Fruit fly (Drosophila melanogaster) whole organism, embryonic: ENCODE data around the gene CG31542.
A peak's percentile ranks its signal among the peaks of the same experiment; 100 is the strongest.

ENCODE experiments used
- Abd-B ChIP-seq: fragments of 200-800 bp; sonication (Bioruptor generic); optimal IDR thresholded peaks from 2 replicates; lab custom pipeline; 2018; ENCODE audit warnings: missing biosample characterization, mild to moderate bottlenecking, missing genetic modification characterization, moderate library complexity
- Bgb ChIP-seq: fragments of 200-800 bp; sonication (Bioruptor generic); IDR thresholded peaks from 2 replicates; pipeline ENCODE4 v1.3.6; 2022; ENCODE audit warnings: missing biosample characterization, missing genetic modification characterization; ENCODE audit not compliant: partially characterized antibody
- CG11398 ChIP-seq: fragments of 200-800 bp; sonication (Bioruptor generic); optimal IDR thresholded peaks from 2 replicates; lab custom pipeline; 2016; ENCODE audit warnings: missing biosample characterization, missing genetic modification characterization
- CG12659 ChIP-seq: fragments of 200-800 bp; sonication (Bioruptor generic); optimal IDR thresholded peaks from 3 replicates; lab custom pipeline; 2017; ENCODE audit warnings: mild to moderate bottlenecking, missing biosample characterization, missing genetic modification reagents, missing genetic modification characterization
- CG15011 ChIP-seq: fragments of 200-800 bp; sonication (Bioruptor generic); optimal IDR thresholded peaks from 3 replicates; lab custom pipeline; 2018; ENCODE audit warnings: missing biosample characterization, mild to moderate bottlenecking, missing genetic modification characterization
- CG18599 ChIP-seq: fragments of 200-800 bp; sonication (Bioruptor generic); optimal IDR thresholded peaks from 3 replicates; lab custom pipeline; 2017; ENCODE audit warnings: missing biosample characterization, missing genetic modification characterization, mild to moderate bottlenecking, moderate library complexity, missing genetic modification reagents
- CG30431 ChIP-seq: fragments of 200-800 bp; sonication (Bioruptor generic); optimal IDR thresholded peaks from 2 replicates; lab custom pipeline; 2017; ENCODE audit warnings: missing biosample characterization, missing genetic modification characterization
- CG34422 ChIP-seq: fragments of 200-800 bp; sonication (Bioruptor generic); IDR thresholded peaks from 3 replicates; pipeline ENCODE4 v1.3.6; 2022; ENCODE audit warnings: missing biosample characterization, missing genetic modification characterization
- CG3838 ChIP-seq: fragments of 200-800 bp; sonication (Bioruptor generic); optimal IDR thresholded peaks from 3 replicates; lab custom pipeline; 2016; ENCODE audit warnings: missing biosample characterization, missing genetic modification characterization
- CG4328 ChIP-seq: fragments of 200-800 bp; sonication (Bioruptor generic); optimal IDR thresholded peaks from 3 replicates; lab custom pipeline; 2017; ENCODE audit warnings: missing biosample characterization, missing genetic modification reagents, missing genetic modification characterization
- CG6791 ChIP-seq: fragments of 200-800 bp; sonication (Bioruptor generic); IDR thresholded peaks from 3 replicates; pipeline ENCODE4 v1.3.6; 2022; ENCODE audit warnings: missing biosample characterization, missing genetic modification characterization; ENCODE audit not compliant: partially characterized antibody
- CG7556 ChIP-seq: fragments of 200-800 bp; sonication (Bioruptor generic); optimal IDR thresholded peaks from 2 replicates; lab custom pipeline; 2017; ENCODE audit warnings: missing biosample characterization, mild to moderate bottlenecking, missing genetic modification characterization
- CG8290 ChIP-seq, 3 experiments: fragments of 200-800 bp; sonication (Bioruptor generic); optimal IDR thresholded peaks; 2 replicates each; lab custom pipeline; 2016 to 2019; ENCODE audit warnings: missing biosample characterization in 3 of 3, missing genetic modification characterization in 3 of 3, mild to moderate bottlenecking in 2 of 3, moderate library complexity in 1 of 3
- CG9215 ChIP-seq: fragments of 200-800 bp; sonication (Bioruptor generic); IDR thresholded peaks from 2 replicates; pipeline ENCODE4 v1.3.6; 2022; ENCODE audit warnings: missing biosample characterization, missing genetic modification characterization
- CG9876 ChIP-seq: fragments of 200-800 bp; sonication (Bioruptor generic); optimal IDR thresholded peaks from 2 replicates; lab custom pipeline; 2016; ENCODE audit warnings: missing biosample characterization, missing genetic modification characterization
- Chrac-16 ChIP-seq: fragments of 200-800 bp; sonication (Bioruptor generic); optimal IDR thresholded peaks from 3 replicates; lab custom pipeline; 2016; ENCODE audit warnings: missing biosample characterization, missing genetic modification characterization
- D19A ChIP-seq: fragments of 200-800 bp; optimal IDR thresholded peaks from 3 replicates; lab custom pipeline; 2019; ENCODE audit warnings: missing biosample characterization, mild to moderate bottlenecking, missing genetic modification characterization, moderate library complexity
- Dip3 ChIP-seq: fragments of 200-800 bp; sonication (Bioruptor generic); optimal IDR thresholded peaks from 3 replicates; lab custom pipeline; 2016; ENCODE audit warnings: missing biosample characterization, missing genetic modification characterization
- HLHmδ ChIP-seq: fragments of 200-800 bp; sonication (Bioruptor generic); optimal IDR thresholded peaks from 2 replicates; lab custom pipeline; 2018; ENCODE audit warnings: missing biosample characterization, mild to moderate bottlenecking, missing genetic modification characterization, moderate library complexity
- HmgZ ChIP-seq: fragments of 200-800 bp; sonication (Bioruptor generic); optimal IDR thresholded peaks from 2 replicates; lab custom pipeline; 2018; ENCODE audit warnings: missing biosample characterization, mild to moderate bottlenecking, missing genetic modification characterization
- Jarid2 ChIP-seq: fragments of 200-800 bp; sonication (Bioruptor generic); optimal IDR thresholded peaks from 3 replicates; lab custom pipeline; 2017; ENCODE audit warnings: mild to moderate bottlenecking, missing biosample characterization, missing genetic modification reagents, missing genetic modification characterization
- MESR4 ChIP-seq: fragments of 200-800 bp; sonication (Bioruptor generic); optimal IDR thresholded peaks from 2 replicates; lab custom pipeline; 2018; ENCODE audit warnings: missing biosample characterization, mild to moderate bottlenecking, missing genetic modification characterization, moderate library complexity
- MTF-1 ChIP-seq: fragments of 200-800 bp; sonication (Bioruptor generic); optimal IDR thresholded peaks from 2 replicates; lab custom pipeline; 2018; ENCODE audit warnings: missing biosample characterization, mild to moderate bottlenecking, missing genetic modification characterization, borderline replicate concordance
- Rx ChIP-seq: fragments of 200-800 bp; sonication (Bioruptor generic); IDR thresholded peaks from 2 replicates; pipeline ENCODE4 v1.3.6; 2022; ENCODE audit warnings: missing biosample characterization, missing genetic modification characterization
- YL-1 ChIP-seq: fragments of 200-800 bp; sonication (Bioruptor generic); optimal IDR thresholded peaks from 3 replicates; lab custom pipeline; 2017; ENCODE audit warnings: missing biosample characterization, mild to moderate bottlenecking, missing genetic modification characterization
- cas ChIP-seq: fragments of 200-800 bp; sonication (Bioruptor generic); IDR thresholded peaks from 2 replicates; pipeline ENCODE4 v1.3.6; 2022; ENCODE audit warnings: missing biosample characterization, missing genetic modification characterization
- caup ChIP-seq: fragments of 200-800 bp; sonication (Bioruptor generic); optimal IDR thresholded peaks from 3 replicates; lab custom pipeline; 2017; ENCODE audit warnings: missing biosample characterization, mild to moderate bottlenecking, missing genetic modification characterization, moderate library complexity; ENCODE audit not compliant: severe bottlenecking
- cg ChIP-seq: fragments of 200-800 bp; sonication (Bioruptor generic); optimal IDR thresholded peaks from 3 replicates; lab custom pipeline; 2019; ENCODE audit warnings: missing biosample characterization, mild to moderate bottlenecking, missing genetic modification characterization, moderate library complexity
- chif ChIP-seq, 2 experiments: fragments of 200-800 bp; sonication (Bioruptor generic); optimal IDR thresholded peaks; 3 replicates each; lab custom pipeline; 2016; ENCODE audit warnings: missing biosample characterization in 2 of 2, missing genetic modification characterization in 2 of 2
- chm ChIP-seq: fragments of 200-800 bp; sonication (Bioruptor generic); IDR thresholded peaks from 2 replicates; pipeline ENCODE4 v1.3.6; 2022; ENCODE audit warnings: missing biosample characterization, missing genetic modification characterization
- crol ChIP-seq: fragments of 200-800 bp; sonication (Bioruptor generic); IDR thresholded peaks from 2 replicates; pipeline ENCODE4 v1.3.6; 2022; ENCODE audit warnings: missing biosample characterization, missing genetic modification characterization
- danr ChIP-seq: fragments of 200-800 bp; sonication (Bioruptor generic); IDR thresholded peaks from 2 replicates; pipeline ENCODE4 v1.3.6; 2022; ENCODE audit warnings: missing biosample characterization, missing genetic modification characterization
- dysf ChIP-seq: fragments of 200-800 bp; sonication (Bioruptor generic); IDR thresholded peaks from 3 replicates; pipeline ENCODE4 v1.3.6; 2022; ENCODE audit warnings: missing biosample characterization, missing genetic modification characterization
- gcm ChIP-seq: fragments of 200-800 bp; sonication (Bioruptor generic); optimal IDR thresholded peaks from 2 replicates; lab custom pipeline; 2019; ENCODE audit warnings: missing biosample characterization, mild to moderate bottlenecking, missing genetic modification characterization, moderate library complexity
- gro ChIP-seq: fragments of 200-800 bp; sonication (Bioruptor generic); optimal IDR thresholded peaks from 2 replicates; lab custom pipeline; 2016; ENCODE audit warnings: missing biosample characterization, missing genetic modification characterization
- gsb ChIP-seq: fragments of 200-800 bp; sonication (Bioruptor generic); IDR thresholded peaks from 2 replicates; pipeline ENCODE4 v1.3.6; 2022; ENCODE audit warnings: missing biosample characterization, missing genetic modification characterization
- hbn ChIP-seq: fragments of 200-800 bp; sonication (Bioruptor generic); IDR thresholded peaks from 2 replicates; pipeline ENCODE4 v1.3.6; 2022; ENCODE audit warnings: missing biosample characterization, missing genetic modification characterization; ENCODE audit not compliant: partially characterized antibody
- lab ChIP-seq: fragments of 200-800 bp; sonication (Bioruptor generic); optimal IDR thresholded peaks from 3 replicates; lab custom pipeline; 2017; ENCODE audit warnings: missing biosample characterization, missing genetic modification characterization, mild to moderate bottlenecking, moderate library complexity, missing genetic modification reagents
- oc ChIP-seq: fragments of 200-800 bp; sonication (Bioruptor generic); optimal IDR thresholded peaks from 2 replicates; lab custom pipeline; 2018; ENCODE audit warnings: missing biosample characterization, mild to moderate bottlenecking, missing genetic modification characterization, moderate library complexity
- org-1 ChIP-seq: fragments of 200-800 bp; sonication (Bioruptor generic); optimal IDR thresholded peaks from 2 replicates; lab custom pipeline; 2017; ENCODE audit warnings: missing biosample characterization, missing genetic modification characterization
- pan ChIP-seq, 4 experiments: fragments of >200 bp in 3 of 4; fragments of 200-800 bp in 1 of 4; sonication (Bioruptor generic) in 1 of 4; optimal IDR thresholded peaks in 3 of 4; IDR thresholded peaks in 1 of 4; 2 replicates each; pipeline versions ENCODE4 v1.3.6 to Lab custom; 2017 to 2022; ENCODE audit warnings: missing biosample characterization in 2 of 4, missing genetic modification characterization in 2 of 4, mixed read lengths in 1 of 4
- ranshi ChIP-seq: fragments of 200-800 bp; sonication (Bioruptor generic); IDR thresholded peaks from 2 replicates; pipeline ENCODE4 v1.3.6; 2022; ENCODE audit warnings: missing biosample characterization, missing genetic modification characterization
- sd ChIP-seq: fragments of 200-800 bp; sonication (Bioruptor generic); optimal IDR thresholded peaks from 3 replicates; lab custom pipeline; 2018; ENCODE audit warnings: missing biosample characterization, mild to moderate bottlenecking, missing genetic modification characterization, moderate library complexity
- sens ChIP-seq: fragments of 200-800 bp; sonication (Bioruptor generic); peaks from one replicate; lab custom pipeline; 2016; ENCODE audit warnings: missing biosample characterization, missing genetic modification characterization
- slou ChIP-seq: fragments of 200-800 bp; sonication (Bioruptor generic); optimal IDR thresholded peaks from 3 replicates; lab custom pipeline; 2016; ENCODE audit warnings: missing biosample characterization, missing genetic modification characterization
- sqz ChIP-seq: fragments of 200-800 bp; sonication (Bioruptor generic); optimal IDR thresholded peaks from 3 replicates; lab custom pipeline; 2018; ENCODE audit warnings: missing biosample characterization, mild to moderate bottlenecking, missing genetic modification characterization
- yki ChIP-seq: fragments of >200 bp; optimal IDR thresholded peaks from 3 replicates; lab custom pipeline; 2018
- zen2 ChIP-seq: fragments of 200-800 bp; sonication (Bioruptor generic); IDR thresholded peaks from 3 replicates; pipeline ENCODE4 v1.3.6; 2022; ENCODE audit warnings: missing biosample characterization, missing genetic modification characterization; ENCODE audit not compliant: partially characterized antibody

The CG31542 gene

dm6 chr3R:5367512-5368169, 1.7 kb upstream of the CG31542 start (continued):
- 0 out of 3 replicates have a peak, but pooled peaks have one; percentile 12 for TF ChIP-seq dysf (GFP tag; lab: Robert Waterston, UW)
- no peak for TF ChIP-seq CG3838 (GFP tag; lab: Kevin White, UChicago)
- TF ChIP-seq CG34422 (GFP tag; lab: Robert Waterston, UW) = peak; percentile 74; the same call in 2 of the 3 replicates
- TF ChIP-seq CG11398 = no peak
- peak; percentile 86 for TF ChIP-seq HLHmδ (GFP tag; lab: Kevin White, UChicago)
- peak; percentile 0 for TF ChIP-seq HmgZ (tag; lab: Kevin White, UChicago)
- TF ChIP-seq oc (tag; lab: Kevin White, UChicago) = no peak
- peak; percentile 13 for TF ChIP-seq sqz (GFP tag; lab: Kevin White, UChicago)
- no peak for TF ChIP-seq gsb (GFP tag; lab: Robert Waterston, UW)
- no peak for TF ChIP-seq MESR4 (GFP tag; lab: Kevin White, UChicago)
- no peak for TF ChIP-seq Abd-B
- TF ChIP-seq pan (optimal IDR thresholded peaks at IDR 0.05; lab: Kevin White, UChicago) = no peak
- peak in 1 of 2 experiments; percentile 15 for TF ChIP-seq pan (GFP tag; optimal IDR thresholded peaks at IDR 0.05 in 1 of 2, IDR thresholded peaks at IDR 0.05 in 1 of 2)
- TF ChIP-seq CG30431 = no peak
- TF ChIP-seq yki (lab: Kevin White, UChicago) = no peak
- TF ChIP-seq Chrac-16 (GFP tag; lab: Kevin White, UChicago) = no peak
- no peak for TF ChIP-seq Rx
- no peak for TF ChIP-seq Jarid2
- no peak for TF ChIP-seq CG15011 (GFP tag; lab: Kevin White, UChicago)
- TF ChIP-seq CG8290 (GFP tag; optimal IDR thresholded peaks at IDR 0.05; lab: Kevin White, UChicago) = no peak
- peak in 1 of 2 experiments; percentile 82 for TF ChIP-seq CG8290 (tag; optimal IDR thresholded peaks at IDR 0.05; lab: Kevin White, UChicago)
- peak; percentile 66 for TF ChIP-seq chm (GFP tag; lab: Robert Waterston, UW)
- peak; percentile 52; the same call in 2 of the 3 replicates for TF ChIP-seq zen2 (GFP tag; lab: Robert Waterston, UW)
- TF ChIP-seq CG4328 = peak; percentile 53
- peak; percentile 37 for TF ChIP-seq CG18599
- TF ChIP-seq D19A (tag; lab: Kevin White, UChicago) = peak; percentile 22
- no peak for TF ChIP-seq CG9876
- no peak for TF ChIP-seq slou (GFP tag; lab: Kevin White, UChicago)
- TF ChIP-seq Dip3 (GFP tag; lab: Kevin White, UChicago) = no peak
- TF ChIP-seq YL-1 (GFP tag; lab: Kevin White, UChicago) = no peak
- TF ChIP-seq Bgb (GFP tag; lab: Robert Waterston, UW) = peak; percentile 25; the same call in 1 of the 2 replicates
- peak; percentile 44; the same call in 1 of the 2 replicates for TF ChIP-seq hbn (GFP tag; lab: Robert Waterston, UW)
- peak; percentile 29 for TF ChIP-seq org-1 (GFP tag; lab: Kevin White, UChicago)
- TF ChIP-seq caup (GFP tag; lab: Kevin White, UChicago) = peak; percentile 50
- TF ChIP-seq danr (GFP tag; lab: Robert Waterston, UW) = no peak
- peak; percentile 91 for TF ChIP-seq cg (GFP tag; lab: Kevin White, UChicago)
- TF ChIP-seq CG6791 (GFP tag; lab: Robert Waterston, UW) = peak; percentile 46; the same call in 2 of the 3 replicates
- peak; percentile 4; the same call in 1 of the 2 replicates for TF ChIP-seq ranshi (GFP tag; lab: Robert Waterston, UW)
- TF ChIP-seq MTF-1 (GFP tag; lab: Kevin White, UChicago) = peak; percentile 28
- TF ChIP-seq sens (GFP tag; lab: Kevin White, UChicago) = no peak
- TF ChIP-seq chif (GFP tag; optimal IDR thresholded peaks at IDR 0.05; lab: Kevin White, UChicago) = no peak
- no peak for TF ChIP-seq gro (GFP tag; lab: Kevin White, UChicago)
- TF ChIP-seq crol = peak; percentile 98
- no peak for TF ChIP-seq CG9215
- TF ChIP-seq CG12659 (GFP tag; lab: Kevin White, UChicago) = no peak
- TF ChIP-seq gcm (GFP tag; lab: Kevin White, UChicago) = peak; percentile 36
- peak; percentile 61 for TF ChIP-seq lab (GFP tag; lab: Kevin White, UChicago)
- peak; percentile 53 for TF ChIP-seq sd (tag; lab: Kevin White, UChicago)
- TF ChIP-seq CG7556 (GFP tag; lab: Kevin White, UChicago) = peak; percentile 6
- 0 out of 2 replicates have a peak, but pooled peaks have one; percentile 7 for TF ChIP-seq cas (GFP tag; lab: Robert Waterston, UW)
